Worm (Caenorhabditis elegans) whole organism, L1 larva: ENCODE data around the gene F44B9.2.

Source experiments
- C16A3.4 ChIP-seq: fragments of 150-350 bp; optimal IDR thresholded peaks from 2 replicates; lab custom pipeline; 2014; ENCODE audit warnings: missing biosample characterization, missing genetic modification characterization
- aha-1 ChIP-seq: fragments of 150-350 bp; optimal IDR thresholded peaks from 2 replicates; lab custom pipeline; 2014; ENCODE audit warnings: missing biosample characterization, missing genetic modification characterization
- alr-1 ChIP-seq: fragments of 200-800 bp; sonication (Bioruptor generic); optimal IDR thresholded peaks from 2 replicates; lab custom pipeline; 2018; ENCODE audit warnings: borderline replicate concordance, mild to moderate bottlenecking, missing genetic modification characterization, missing compliant biosample characterization
- ceh-63 ChIP-seq: fragments of 200-800 bp; sonication (Bioruptor generic); optimal IDR thresholded peaks from 2 replicates; lab custom pipeline; 2018; ENCODE audit warnings: mild to moderate bottlenecking, missing genetic modification characterization, missing compliant biosample characterization
- ceh-8 ChIP-seq: fragments of 200-800 bp; sonication (Bioruptor generic); optimal IDR thresholded peaks from 2 replicates; lab custom pipeline; 2018; ENCODE audit warnings: mild to moderate bottlenecking, missing genetic modification characterization, moderate library complexity, missing compliant biosample characterization
- ceh-82 ChIP-seq, 3 experiments: fragments of 150-350 bp in 1 of 3; sonication (generic microtip) in 2 of 3; optimal IDR thresholded peaks; 2 replicates each; lab custom pipeline; 2014 to 2017; ENCODE audit warnings: missing biosample characterization in 3 of 3, missing genetic modification characterization in 3 of 3
- ceh-88 ChIP-seq: fragments of 200-800 bp; sonication (Bioruptor generic); IDR thresholded peaks from 2 replicates; pipeline ENCODE4 v1.3.6; 2022; ENCODE audit warnings: missing genetic modification characterization, missing compliant biosample characterization
- ces-1 ChIP-seq: fragments of 150-350 bp; optimal IDR thresholded peaks from 2 replicates; lab custom pipeline; 2014; ENCODE audit warnings: missing biosample characterization, missing genetic modification reagents, missing genetic modification characterization
- dpl-1 ChIP-seq, 3 experiments: fragments of 150-350 bp in 2 of 3; sonication (generic microtip) in 1 of 3; optimal IDR thresholded peaks; 2 replicates each; lab custom pipeline; 2014 to 2017; ENCODE audit warnings: missing biosample characterization in 3 of 3, missing genetic modification characterization in 3 of 3, missing genetic modification reagents in 3 of 3
- dsc-1 ChIP-seq: sonication (generic microtip); optimal IDR thresholded peaks from 2 replicates; lab custom pipeline; 2016; ENCODE audit warnings: mild to moderate bottlenecking, missing genetic modification characterization, missing compliant biosample characterization
- efl-3 ChIP-seq: fragments of 200-800 bp; sonication (Bioruptor generic); optimal IDR thresholded peaks from 2 replicates; lab custom pipeline; 2018; ENCODE audit warnings: mild to moderate bottlenecking, missing genetic modification characterization, missing compliant biosample characterization
- elt-2 ChIP-seq: sonication (generic microtip); optimal IDR thresholded peaks from 2 replicates; lab custom pipeline; 2016; ENCODE audit warnings: missing genetic modification characterization, mild to moderate bottlenecking, inconsistent platforms, missing compliant biosample characterization, missing genetic modification reagents
- ets-5 ChIP-seq: fragments of 200-800 bp; sonication (Bioruptor generic); IDR thresholded peaks from 2 replicates; pipeline ENCODE4 v1.3.6; 2022; ENCODE audit warnings: missing genetic modification characterization, missing compliant biosample characterization
- fkh-10 ChIP-seq: sonication (generic microtip); optimal IDR thresholded peaks from 2 replicates; lab custom pipeline; 2017; ENCODE audit warnings: missing biosample characterization, missing genetic modification reagents, missing genetic modification characterization
- fkh-8 ChIP-seq: sonication (generic microtip); optimal IDR thresholded peaks from 2 replicates; lab custom pipeline; 2016; ENCODE audit warnings: mild to moderate bottlenecking, missing genetic modification characterization, missing compliant biosample characterization
- fos-1 ChIP-seq: fragments of 150-350 bp; optimal IDR thresholded peaks from 2 replicates; lab custom pipeline; 2014; ENCODE audit warnings: missing biosample characterization, missing genetic modification characterization
- grh-1 ChIP-seq: fragments of 200-800 bp; sonication (Bioruptor generic); IDR thresholded peaks from 2 replicates; pipeline ENCODE4 v1.3.6; 2022; ENCODE audit warnings: missing genetic modification reagents, missing genetic modification characterization, missing compliant biosample characterization
- hlh-4 ChIP-seq: sonication (generic microtip); optimal IDR thresholded peaks from 2 replicates; lab custom pipeline; 2016; ENCODE audit warnings: mild to moderate bottlenecking, missing genetic modification characterization, missing compliant biosample characterization
- hpl-2 ChIP-seq: fragments of 150-350 bp; optimal IDR thresholded peaks from 2 replicates; lab custom pipeline; 2014; ENCODE audit warnings: missing biosample characterization, missing genetic modification reagents, missing genetic modification characterization
- isw-1 ChIP-seq: fragments of 200-800 bp; sonication (Bioruptor generic); IDR thresholded peaks from 2 replicates; pipeline ENCODE4 v1.3.6; 2022; ENCODE audit warnings: missing genetic modification characterization, missing compliant biosample characterization
- jun-1 ChIP-seq: fragments of 150-350 bp; optimal IDR thresholded peaks from 2 replicates; lab custom pipeline; 2014; ENCODE audit warnings: missing biosample characterization, missing genetic modification reagents, missing genetic modification characterization
- lin-13 ChIP-seq: fragments of 150-350 bp; optimal IDR thresholded peaks from 2 replicates; lab custom pipeline; 2014; ENCODE audit warnings: missing biosample characterization, missing genetic modification reagents, missing genetic modification characterization
- lin-14 ChIP-seq: fragments of 200-800 bp; sonication (Bioruptor generic); optimal IDR thresholded peaks from 2 replicates; lab custom pipeline; 2018; ENCODE audit warnings: mild to moderate bottlenecking, missing genetic modification characterization, moderate library complexity, missing compliant biosample characterization
- mab-9 ChIP-seq: fragments of 200-800 bp; sonication (Bioruptor generic); IDR thresholded peaks from 2 replicates; pipeline ENCODE4 v1.3.6; 2022; ENCODE audit warnings: missing genetic modification reagents, missing genetic modification characterization, missing compliant biosample characterization
- mdl-1 ChIP-seq, 2 experiments: fragments of 150-350 bp; optimal IDR thresholded peaks; 2 replicates each; lab custom pipeline; 2014 to 2017; ENCODE audit warnings: missing biosample characterization in 2 of 2, missing genetic modification characterization in 2 of 2, inconsistent platforms in 1 of 2
- mef-2 ChIP-seq: fragments of 150-350 bp; optimal IDR thresholded peaks from 2 replicates; lab custom pipeline; 2014; ENCODE audit warnings: missing biosample characterization, missing genetic modification characterization
- mep-1 ChIP-seq: fragments of 150-350 bp; optimal IDR thresholded peaks from 2 replicates; lab custom pipeline; 2014; ENCODE audit warnings: missing biosample characterization, missing genetic modification characterization
- nhr-237 ChIP-seq: fragments of 150-350 bp; optimal IDR thresholded peaks from 2 replicates; lab custom pipeline; 2014; ENCODE audit warnings: missing biosample characterization, missing genetic modification characterization
- nhr-28 ChIP-seq: fragments of 150-350 bp; optimal IDR thresholded peaks from 2 replicates; lab custom pipeline; 2014; ENCODE audit warnings: missing biosample characterization, missing genetic modification characterization
- nhr-47 ChIP-seq: sonication (generic microtip); optimal IDR thresholded peaks from 2 replicates; lab custom pipeline; 2016; ENCODE audit warnings: mild to moderate bottlenecking, missing genetic modification characterization, moderate library complexity, missing compliant biosample characterization
- nhr-71 ChIP-seq: sonication (generic microtip); optimal IDR thresholded peaks from 2 replicates; lab custom pipeline; 2016; ENCODE audit warnings: mild to moderate bottlenecking, missing genetic modification characterization, moderate library complexity, missing compliant biosample characterization
- nhr-76 ChIP-seq: sonication (generic microtip); optimal IDR thresholded peaks from 2 replicates; lab custom pipeline; 2017; ENCODE audit warnings: missing biosample characterization, missing genetic modification characterization
- pag-3 ChIP-seq: sonication (generic microtip); optimal IDR thresholded peaks from 2 replicates; lab custom pipeline; 2017; ENCODE audit warnings: missing genetic modification characterization, mild to moderate bottlenecking, missing compliant biosample characterization, antibody characterized with exemption, borderline replicate concordance; ENCODE audit not compliant: insufficient read depth
- pqm-1 ChIP-seq: sonication (generic microtip); optimal IDR thresholded peaks from 3 replicates; lab custom pipeline; 2017; ENCODE audit warnings: missing biosample characterization, missing genetic modification characterization
- rnt-1 ChIP-seq: sonication (generic microtip); optimal IDR thresholded peaks from 2 replicates; lab custom pipeline; 2016; ENCODE audit warnings: mild to moderate bottlenecking, missing genetic modification characterization, moderate library complexity, missing compliant biosample characterization
- snpc-4 ChIP-seq: fragments of 150-350 bp; optimal IDR thresholded peaks from 2 replicates; lab custom pipeline; 2014; ENCODE audit warnings: missing biosample characterization, missing genetic modification characterization
- snu-23 ChIP-seq: sonication (generic microtip); optimal IDR thresholded peaks from 2 replicates; lab custom pipeline; 2016; ENCODE audit warnings: missing genetic modification characterization, missing compliant biosample characterization
- sptf-1 ChIP-seq: fragments of 150-350 bp; optimal IDR thresholded peaks from 2 replicates; lab custom pipeline; 2014; ENCODE audit warnings: missing biosample characterization, missing genetic modification characterization
- tlp-1 ChIP-seq: fragments of 150-350 bp; optimal IDR thresholded peaks from 2 replicates; lab custom pipeline; 2014; ENCODE audit warnings: missing biosample characterization, missing genetic modification characterization
- unc-130 ChIP-seq: fragments of 150-350 bp; optimal IDR thresholded peaks from 2 replicates; lab custom pipeline; 2017; ENCODE audit warnings: missing biosample characterization, missing genetic modification characterization, inconsistent platforms
- unc-30 ChIP-seq: sonication (generic microtip); optimal IDR thresholded peaks from 2 replicates; lab custom pipeline; 2017; ENCODE audit warnings: missing biosample characterization, missing genetic modification characterization
- unc-98 ChIP-seq: fragments of 200-800 bp; sonication (Bioruptor generic); IDR thresholded peaks from 2 replicates; pipeline ENCODE4 v1.3.6; 2022; ENCODE audit warnings: missing genetic modification characterization, missing compliant biosample characterization
- vab-15 ChIP-seq: sonication (generic microtip); optimal IDR thresholded peaks from 2 replicates; lab custom pipeline; 2017; ENCODE audit warnings: missing genotype, mild to moderate bottlenecking, missing genetic modification characterization, missing compliant biosample characterization
- xbp-1 ChIP-seq: sonication (generic microtip); optimal IDR thresholded peaks from 2 replicates; lab custom pipeline; 2016; ENCODE audit warnings: missing genetic modification characterization, missing compliant biosample characterization
- zag-1 ChIP-seq: fragments of 150-350 bp; optimal IDR thresholded peaks from 2 replicates; lab custom pipeline; 2014; ENCODE audit warnings: missing biosample characterization, missing genetic modification characterization
- zip-4 ChIP-seq: fragments of 200-800 bp; sonication (Bioruptor generic); optimal IDR thresholded peaks from 2 replicates; lab custom pipeline; 2018; ENCODE audit warnings: mild to moderate bottlenecking, missing genetic modification characterization, moderate library complexity, missing compliant biosample characterization
- ztf-11 ChIP-seq, 2 experiments: sonication (generic microtip); optimal IDR thresholded peaks; 2 replicates each; lab custom pipeline; 2016 to 2017; ENCODE audit warnings: missing genetic modification characterization in 2 of 2, missing biosample characterization in 1 of 2, missing compliant biosample characterization in 1 of 2

F44B9.2 gene

ce11 chrIII:8022077-8022476, at the start of gene F44B9.2:
Gene F44B9.2 (plus strand): TSS chrIII:8022463.
- no peak for TF ChIP-seq elt-2 (tag; lab: Kevin White, UChicago)
- TF ChIP-seq lin-14, result peak; percentile 61
- TF ChIP-seq nhr-28, result no peak
- TF ChIP-seq alr-1 (tag; lab: Kevin White, UChicago), result no peak
- TF ChIP-seq rnt-1 (tag; lab: Kevin White, UChicago), result peak; percentile 26
- peak; percentile 86 for TF ChIP-seq pag-3 (tag; lab: Kevin White, UChicago)
- TF ChIP-seq ces-1, result no peak
- peak; percentile 53 for TF ChIP-seq dsc-1 (tag; lab: Kevin White, UChicago)

- TF ChIP-seq lin-13 (GFP tag; lab: Kevin White, UChicago) (no peak), alr-1 (tag; lab: Kevin White, UChicago) (no peak), snpc-4 (no peak), nhr-76 (tag; lab: Kevin White, UChicago) (no peak), elt-2 (tag; lab: Kevin White, UChicago) (no peak), efl-3 (GFP tag; lab: Kevin White, UChicago) (no peak)
These were observed 49.6 kb upstream of the F44B9.2 start for ce11 chrIII:7972687-7973086.

ce11 chrIII:7973201-7973767, 49.0 kb upstream of the F44B9.2 start, which contains the start of the genes eef-1B.1 and aco-2:
Gene eef-1B.1 (minus strand): TSS chrIII:7973386.
Gene aco-2 (plus strand): TSS chrIII:7973717.
- TF ChIP-seq elt-2 (tag; lab: Kevin White, UChicago) (peak; percentile 74), fkh-8 (tag; lab: Kevin White, UChicago) (peak; percentile 89), hpl-2 (GFP tag; lab: Kevin White, UChicago) (peak; percentile 74), fkh-10 (peak; percentile 43), xbp-1 (tag; lab: Kevin White, UChicago) (peak; percentile 92), hlh-4 (tag; lab: Kevin White, UChicago) (no peak), ceh-8 (GFP tag; lab: Kevin White, UChicago) (peak; percentile 64), ceh-63 (no peak), nhr-237 (tag; lab: Kevin White, UChicago) (peak; percentile 39), ceh-82 (tag; optimal IDR thresholded peaks at IDR 0.05; lab: Kevin White, UChicago) (peak; percentile 88 to 95 (median 91)), pqm-1 (tag; lab: Kevin White, UChicago) (no peak), unc-130 (tag; lab: Kevin White, UChicago) (peak; percentile 98), zag-1 (peak; percentile 2), aha-1 (peak; percentile 62), C16A3.4 (peak; percentile 96), rnt-1 (tag; lab: Kevin White, UChicago) (peak; percentile 95), vab-15 (tag; lab: Kevin White, UChicago) (peak; percentile 33), mdl-1 (tag; optimal IDR thresholded peaks at IDR 0.05; lab: Kevin White, UChicago) (peak in 1 of 2 experiments; percentile 93), mep-1 (peak; percentile 91), isw-1 (GFP tag; lab: Robert Waterston, UW) (peak; percentile 89), fos-1 (tag; lab: Kevin White, UChicago) (peak; percentile 81), unc-30 (tag; lab: Kevin White, UChicago) (no peak), zip-4 (peak; percentile 83), ztf-11 (tag; optimal IDR thresholded peaks at IDR 0.05; lab: Kevin White, UChicago) (peak in 1 of 2 experiments; percentile 70), ceh-88 (GFP tag; lab: Robert Waterston, UW) (peak; percentile 62), unc-98 (GFP tag; lab: Robert Waterston, UW) (no peak), ets-5 (no peak), grh-1 (GFP tag; lab: Robert Waterston, UW) (peak; percentile 88), dsc-1 (tag; lab: Kevin White, UChicago) (peak; percentile 98), alr-1 (tag; lab: Kevin White, UChicago) (no peak), nhr-47 (tag; lab: Kevin White, UChicago) (peak; percentile 96), nhr-71 (tag; lab: Kevin White, UChicago) (peak; percentile 96), mef-2 (tag; lab: Kevin White, UChicago) (peak; percentile 33), sptf-1 (tag; lab: Kevin White, UChicago) (no peak), dpl-1 (GFP tag; optimal IDR thresholded peaks at IDR 0.05; lab: Kevin White, UChicago) (peak; percentile 87 to 90 (median 88)), lin-14 (peak; percentile 95), mab-9 (GFP tag; lab: Robert Waterston, UW) (peak; percentile 90), snu-23 (GFP tag; lab: Kevin White, UChicago) (peak; percentile 97), tlp-1 (tag; lab: Kevin White, UChicago) (no peak), jun-1 (tag; lab: Kevin White, UChicago) (peak; percentile 89)
